Fruit fly (Drosophila melanogaster) whole organism: ENCODE results near the gene RpS5a.

Source experiments
- CG8478 ChIP-seq: fragments of >200 bp; optimal IDR thresholded peaks from 2 replicates; lab custom pipeline; 2018; ENCODE audit warnings: inconsistent platforms
- Dll ChIP-seq: fragments of >200 bp; optimal IDR thresholded peaks from 2 replicates; lab custom pipeline; 2017
- EcR ChIP-seq, 2 experiments: fragments of >200 bp; optimal IDR thresholded peaks; 2 replicates each; lab custom pipeline; 2017; ENCODE audit warnings: missing biosample characterization in 2 of 2, missing genetic modification characterization in 2 of 2, missing genetic modification reagents in 2 of 2
- pan ChIP-seq: fragments of >200 bp; optimal IDR thresholded peaks from 2 replicates; lab custom pipeline; 2017
- psq ChIP-seq: fragments of >200 bp; optimal IDR thresholded peaks from 2 replicates; lab custom pipeline; 2017
- usp ChIP-seq: fragments of >200 bp; optimal IDR thresholded peaks from 2 replicates; lab custom pipeline; 2017; ENCODE audit warnings: missing biosample characterization, missing genetic modification characterization, mixed read lengths

RpS5a gene

dm6 chrX:17146529-17146928 lies 1.5 kb downstream of the RpS5a start:
- TF ChIP-seq CG8478 (lab: Kevin White, UChicago) (no peak), psq (no peak), EcR (GFP tag; optimal IDR thresholded peaks at IDR 0.05; lab: Kevin White, UChicago) (no peak), usp (GFP tag; lab: Kevin White, UChicago) (no peak), pan (lab: Kevin White, UChicago) (no peak), Dll (lab: Kevin White, UChicago) (no peak)

- TF ChIP-seq EcR (GFP tag; optimal IDR thresholded peaks at IDR 0.05; lab: Kevin White, UChicago) = no peak
- no peak for TF ChIP-seq psq
- no peak for TF ChIP-seq usp (GFP tag; lab: Kevin White, UChicago)
- no peak for TF ChIP-seq Dll (lab: Kevin White, UChicago)
- no peak for TF ChIP-seq CG8478 (lab: Kevin White, UChicago)
- no peak for TF ChIP-seq pan (lab: Kevin White, UChicago)
Measured at dm6 chrX:17142940-17143534, 5.0 kb downstream of the RpS5a start, which contains the start of the genes mei-217 and mei-218. mei-217 (minus strand) TSS chrX:17142990. mei-218 (minus strand) TSS chrX:17142990.

DNA sequence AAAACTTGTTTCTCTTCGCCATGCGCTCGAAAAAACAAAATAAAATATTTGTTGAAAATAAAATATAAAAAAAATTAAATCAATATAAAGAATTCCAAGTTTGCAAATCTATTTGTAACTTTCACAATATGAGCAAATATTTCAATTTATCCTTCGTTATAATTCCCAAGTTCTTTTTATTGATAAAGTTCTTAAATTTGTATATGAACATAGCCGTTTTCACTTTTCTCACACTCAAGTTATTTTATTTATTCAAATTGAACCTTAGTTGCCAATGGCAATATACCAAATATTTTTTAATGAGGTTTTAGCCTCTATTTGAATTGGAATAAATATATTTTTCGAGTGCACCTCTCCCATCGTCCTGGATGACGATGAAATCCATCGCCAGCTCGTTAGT lies 15.4 kb downstream of the RpS5a start:
- TF ChIP-seq CG8478 (lab: Kevin White, UChicago) (no peak), Dll (lab: Kevin White, UChicago) (no peak), pan (lab: Kevin White, UChicago) (no peak), usp (GFP tag; lab: Kevin White, UChicago) (no peak), psq (no peak), EcR (GFP tag; optimal IDR thresholded peaks at IDR 0.05; lab: Kevin White, UChicago) (no peak)

dm6 chrX:17129733-17130466 lies 18.2 kb downstream of the RpS5a start:
- TF ChIP-seq EcR (GFP tag; optimal IDR thresholded peaks at IDR 0.05; lab: Kevin White, UChicago) = no peak
- no peak for TF ChIP-seq CG8478 (lab: Kevin White, UChicago)

DNA sequence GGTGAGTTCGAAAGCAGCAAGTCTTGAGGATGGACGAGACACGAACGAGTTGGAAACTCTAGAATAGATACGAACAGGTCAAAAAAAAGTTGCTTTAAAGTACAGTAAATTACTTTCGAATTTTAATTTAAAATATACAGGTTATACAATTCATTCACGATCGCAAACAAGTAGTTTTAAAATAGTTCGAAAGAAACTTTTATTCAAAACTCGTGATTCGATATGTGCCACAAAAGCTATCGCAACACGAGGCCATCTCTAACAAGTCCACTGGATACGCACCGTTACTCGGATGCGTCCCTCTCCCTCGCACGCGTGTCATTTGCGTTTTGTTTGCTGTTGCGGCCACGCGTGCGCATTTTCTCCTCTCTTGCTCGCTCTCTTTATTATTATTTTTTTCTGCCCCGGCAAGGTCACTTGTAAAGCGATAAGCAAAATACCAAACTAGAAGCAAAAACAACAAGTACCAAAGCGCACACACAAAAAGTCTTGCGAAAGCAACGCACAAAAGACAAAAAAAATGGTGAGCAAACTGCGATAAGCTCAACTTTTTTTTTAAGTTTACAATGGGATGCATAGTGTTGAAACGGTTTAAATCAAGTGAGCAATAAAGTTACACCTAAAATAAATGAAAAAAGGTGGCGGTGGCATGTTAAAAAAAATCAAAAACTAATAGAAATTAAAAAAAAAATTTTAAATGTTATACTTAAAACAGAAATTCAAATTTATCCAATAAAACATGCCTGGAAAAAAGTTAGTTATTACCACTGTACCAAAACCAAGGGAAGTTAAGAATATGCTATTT lies 22.8 kb downstream of the RpS5a start:
- TF ChIP-seq CG8478 (lab: Kevin White, UChicago) (no peak), Dll (lab: Kevin White, UChicago) (no peak), usp (GFP tag; lab: Kevin White, UChicago) (no peak), EcR (GFP tag; optimal IDR thresholded peaks at IDR 0.05; lab: Kevin White, UChicago) (no peak), psq (no peak), pan (lab: Kevin White, UChicago) (no peak)

dm6 chrX:17123545-17124203 lies 24.4 kb downstream of the RpS5a start:
- TF ChIP-seq CG8478 (lab: Kevin White, UChicago) (no peak), psq (no peak), pan (lab: Kevin White, UChicago) (no peak), EcR (GFP tag; optimal IDR thresholded peaks at IDR 0.05; lab: Kevin White, UChicago) (no peak), Dll (lab: Kevin White, UChicago) (no peak), usp (GFP tag; lab: Kevin White, UChicago) (no peak)

DNA sequence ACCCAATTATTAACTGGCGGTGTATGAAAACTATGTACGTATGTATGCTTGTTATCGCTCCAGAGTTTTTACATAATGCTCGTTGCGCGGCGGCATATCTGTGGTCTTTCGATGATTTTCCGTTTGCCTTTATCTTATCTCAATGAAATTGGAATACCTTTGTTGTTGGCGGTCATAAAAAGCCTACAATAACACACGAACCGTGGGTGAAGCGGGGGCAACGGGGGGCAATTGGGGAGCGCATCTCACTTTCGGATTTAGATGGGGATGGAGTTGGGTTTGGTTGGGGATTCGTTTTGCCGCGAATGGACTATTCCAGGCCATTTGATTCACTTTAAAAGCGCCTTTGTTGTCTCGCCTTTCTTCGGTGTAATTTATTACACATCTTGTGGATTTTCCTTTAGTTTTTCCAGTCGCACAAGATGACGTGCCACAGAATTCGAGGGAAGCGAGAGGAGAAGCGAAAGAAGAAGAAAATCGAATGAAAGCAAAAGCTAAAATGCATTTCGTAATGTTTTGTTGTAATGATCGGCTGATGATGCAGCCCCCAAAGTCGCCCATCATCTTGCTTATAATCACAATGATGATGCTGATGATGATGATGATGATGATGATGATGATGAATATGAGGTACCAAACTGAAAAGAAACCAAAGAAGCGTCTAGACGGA lies 25.5 kb downstream of the RpS5a start:
- TF ChIP-seq EcR (GFP tag; optimal IDR thresholded peaks at IDR 0.05; lab: Kevin White, UChicago) (no peak), pan (lab: Kevin White, UChicago) (no peak), psq (no peak), CG8478 (lab: Kevin White, UChicago) (no peak), usp (GFP tag; lab: Kevin White, UChicago) (no peak), Dll (lab: Kevin White, UChicago) (no peak)

dm6 chrX:17121600-17121999 lies 26.5 kb downstream of the RpS5a start:
- no peak for TF ChIP-seq CG8478 (lab: Kevin White, UChicago)
- no peak for TF ChIP-seq pan (lab: Kevin White, UChicago)
- no peak for TF ChIP-seq usp (GFP tag; lab: Kevin White, UChicago)
- no peak for TF ChIP-seq Dll (lab: Kevin White, UChicago)
- TF ChIP-seq EcR (GFP tag; optimal IDR thresholded peaks at IDR 0.05; lab: Kevin White, UChicago) = no peak

dm6 chrX:17113324-17113723 lies 34.7 kb downstream of the RpS5a start:
- no peak for TF ChIP-seq Dll (lab: Kevin White, UChicago)
- no peak for TF ChIP-seq pan (lab: Kevin White, UChicago)
- TF ChIP-seq usp (GFP tag; lab: Kevin White, UChicago) = no peak
- no peak for TF ChIP-seq CG8478 (lab: Kevin White, UChicago)
- no peak for TF ChIP-seq psq
- TF ChIP-seq EcR (GFP tag; optimal IDR thresholded peaks at IDR 0.05; lab: Kevin White, UChicago) = no peak
